Worm (Caenorhabditis elegans): ENCODE data around the gene F38A1.8.

- no peak for TF ChIP-seq aly-2 (tag; optimal IDR thresholded peaks at IDR 0.05)
- no peak for TF ChIP-seq mdl-1 (tag; optimal IDR thresholded peaks at IDR 0.05)
- no peak for TF ChIP-seq lsy-2 (tag; optimal IDR thresholded peaks at IDR 0.05)
- no peak for TF ChIP-seq nhr-237 (tag; optimal IDR thresholded peaks at IDR 0.05)
- TF ChIP-seq egl-27 (tag; optimal IDR thresholded peaks at IDR 0.05) = no peak
- TF ChIP-seq elt-3 (tag; optimal IDR thresholded peaks at IDR 0.05) = no peak
- no peak for TF ChIP-seq ama-1 (optimal IDR thresholded peaks at IDR 0.05)
- no peak for TF ChIP-seq unc-55 (GFP tag; optimal IDR thresholded peaks at IDR 0.05)
- TF ChIP-seq nhr-12 (tag; optimal IDR thresholded peaks at IDR 0.05) = no peak
These were observed 5.6 kb upstream of the F38A1.8 start, which contains the start of gene F38A1.9 for ce11 chrIV:1245244-1245643.
